Fruit fly (Drosophila melanogaster) S2 (cell line): ENCODE results near the gene CG14691.

Experiments
- CG8478 ChIP-seq: fragments of >200 bp; optimal IDR thresholded peaks from 2 replicates; lab custom pipeline; 2018
- CTCF ChIP-seq, 2 experiments: fragments of >200 bp; optimal IDR thresholded peaks; 2 replicates each; lab custom pipeline; 2018

Gene CG14691

DNA sequence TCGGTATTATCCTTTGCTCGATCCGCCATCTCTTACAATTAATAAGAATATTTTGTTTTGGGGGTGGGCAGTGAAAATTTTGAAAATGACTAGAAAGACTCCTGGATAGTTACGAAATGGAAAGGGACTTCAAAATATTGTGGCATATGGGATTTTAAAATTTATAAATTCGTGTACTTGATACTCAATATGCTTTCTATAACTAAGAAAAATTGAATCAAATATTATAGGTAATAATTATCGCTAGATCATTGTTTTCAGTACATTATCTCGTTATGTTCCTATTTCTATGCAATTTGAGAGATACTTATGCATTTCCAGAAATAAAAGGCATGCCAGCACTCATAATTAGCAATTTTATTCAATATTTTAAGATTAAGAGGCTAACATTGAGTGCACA lies at the start of gene CG14691:
CG14691 (minus strand) TSS at position 101 of the 400 bp plus-strand sequence.
- TF ChIP-seq CTCF (optimal IDR thresholded peaks at IDR 0.05; lab: Kevin White, UChicago): no peak
- TF ChIP-seq CG8478 (lab: Kevin White, UChicago): no peak

DNA sequence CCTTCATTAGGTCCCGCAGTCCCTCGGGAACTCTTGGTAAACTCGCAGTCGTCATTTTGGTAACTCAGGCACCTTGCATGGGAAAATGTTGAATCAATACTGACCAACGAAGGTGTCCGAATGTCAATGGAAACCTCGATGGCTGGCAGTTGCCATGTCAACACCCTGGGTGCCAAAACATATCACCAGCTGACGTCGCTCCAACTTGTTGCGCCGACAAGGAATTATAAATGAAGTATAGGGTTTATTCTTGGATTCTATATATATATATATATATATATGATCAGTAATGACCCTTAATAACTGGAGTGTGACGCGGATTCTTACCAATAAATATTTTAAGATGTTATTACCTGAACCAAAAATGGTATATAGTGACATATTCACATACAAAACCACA lies 48.4 kb upstream of the CG14691 start, which contains the start of gene CG14692:
CG14692 (minus strand) TSS at position 101 of the 400 bp plus-strand sequence.
- TF ChIP-seq CTCF (optimal IDR thresholded peaks at IDR 0.05; lab: Kevin White, UChicago) (no peak), CG8478 (lab: Kevin White, UChicago) (no peak)

DNA sequence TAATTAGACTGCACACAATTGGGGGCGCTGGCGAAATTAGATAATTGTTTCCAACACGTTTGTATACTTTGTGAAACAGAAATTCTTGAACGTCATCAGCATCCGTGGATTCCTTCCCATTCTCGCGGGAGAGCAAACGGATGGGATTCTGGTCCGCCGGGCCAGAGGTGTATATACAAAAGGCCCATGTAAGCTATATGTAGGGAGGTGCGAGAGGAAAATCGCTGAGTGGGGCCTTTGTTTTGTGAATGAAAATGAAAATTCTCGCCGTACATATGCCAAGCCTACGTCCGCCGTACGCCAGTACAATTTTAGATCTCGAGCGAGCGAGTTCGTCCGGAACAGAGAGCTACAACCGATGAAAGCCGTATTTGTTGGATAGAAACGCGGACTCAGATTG lies 37.2 kb upstream of the CG14691 start, which contains the start of gene CG14687:
CG14687 (plus strand) TSS at position 301 of the 400 bp plus-strand sequence.
- no peak for TF ChIP-seq CTCF (optimal IDR thresholded peaks at IDR 0.05; lab: Kevin White, UChicago)
- no peak for TF ChIP-seq CG8478 (lab: Kevin White, UChicago)

DNA sequence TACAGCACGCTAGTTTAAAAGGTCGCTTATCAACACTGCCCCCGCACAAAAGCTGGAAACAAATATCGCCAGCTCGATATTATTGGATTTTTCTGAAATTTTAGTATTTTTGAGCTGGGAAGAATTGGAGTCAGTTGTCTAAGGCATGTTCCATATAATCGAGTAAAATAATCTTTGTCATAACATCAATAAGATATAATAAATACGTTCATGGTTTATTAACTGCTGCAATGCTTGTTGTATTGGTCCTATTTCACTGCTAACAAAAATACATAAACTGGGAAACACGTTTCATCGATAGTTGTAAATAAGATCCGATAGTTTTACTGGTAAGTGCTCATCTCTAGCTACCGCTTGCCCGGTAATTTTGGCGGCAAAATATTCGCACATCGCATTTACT lies 32.8 kb upstream of the CG14691 start, which contains the start of the genes Art1 and Mcm5:
Art1 (minus strand) TSS at position 41 of the 400 bp plus-strand sequence.
Mcm5 (plus strand) TSS at position 339 of the 400 bp plus-strand sequence.
- TF ChIP-seq CG8478 (lab: Kevin White, UChicago): no peak
- no peak for TF ChIP-seq CTCF (optimal IDR thresholded peaks at IDR 0.05; lab: Kevin White, UChicago)

DNA sequence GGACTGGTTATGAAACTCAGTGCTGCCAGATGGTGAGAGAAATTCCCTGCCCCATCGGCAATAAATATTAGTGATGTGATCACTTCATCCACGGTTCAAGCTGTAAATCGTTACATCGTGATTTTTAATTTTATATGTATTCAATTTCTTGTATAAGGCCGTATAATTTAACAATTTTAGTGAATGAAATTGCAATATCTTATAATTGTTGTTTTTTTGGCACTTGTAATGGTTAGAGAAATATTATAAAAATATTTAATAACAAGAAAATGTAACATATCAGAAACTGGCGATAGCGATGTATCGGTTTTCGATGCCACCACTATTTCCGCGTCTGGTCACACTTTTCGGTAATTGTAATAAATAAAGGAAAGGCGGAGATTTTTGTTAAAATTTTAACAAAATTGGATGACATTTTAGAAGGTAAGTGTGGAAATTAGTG lies 28.6 kb upstream of the CG14691 start, which contains the start of the genes mRpL37 and Rbp1:
mRpL37 (minus strand) TSS at position 35 of the 442 bp plus-strand sequence.
Rbp1 (plus strand) TSS at position 326 of the 442 bp plus-strand sequence.
- no peak for TF ChIP-seq CG8478 (lab: Kevin White, UChicago)
- TF ChIP-seq CTCF (optimal IDR thresholded peaks at IDR 0.05; lab: Kevin White, UChicago): no peak

DNA sequence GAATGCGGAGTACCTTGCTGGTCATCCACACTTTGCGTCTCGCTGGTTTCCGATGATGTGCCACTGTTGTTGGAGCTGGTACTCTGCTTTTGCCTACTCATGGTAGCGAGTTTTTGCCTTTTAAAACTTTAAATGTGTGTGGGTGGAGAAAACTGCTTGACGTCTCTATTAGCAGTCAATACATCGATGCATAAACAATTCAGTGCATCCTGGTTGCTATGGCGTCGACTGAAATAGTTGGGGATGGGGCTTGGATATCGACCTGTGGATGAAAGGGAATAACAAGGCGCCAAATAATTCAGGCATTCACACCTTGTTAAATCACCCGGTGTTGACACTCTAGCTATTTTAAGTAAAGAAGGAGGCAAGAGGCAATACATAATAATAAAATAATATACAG lies 26.7 kb upstream of the CG14691 start, which contains the start of gene CG42633:
CG42633 (minus strand) TSS at position 101 of the 400 bp plus-strand sequence.
- no peak for TF ChIP-seq CTCF (optimal IDR thresholded peaks at IDR 0.05; lab: Kevin White, UChicago)
- TF ChIP-seq CG8478 (lab: Kevin White, UChicago): no peak

DNA sequence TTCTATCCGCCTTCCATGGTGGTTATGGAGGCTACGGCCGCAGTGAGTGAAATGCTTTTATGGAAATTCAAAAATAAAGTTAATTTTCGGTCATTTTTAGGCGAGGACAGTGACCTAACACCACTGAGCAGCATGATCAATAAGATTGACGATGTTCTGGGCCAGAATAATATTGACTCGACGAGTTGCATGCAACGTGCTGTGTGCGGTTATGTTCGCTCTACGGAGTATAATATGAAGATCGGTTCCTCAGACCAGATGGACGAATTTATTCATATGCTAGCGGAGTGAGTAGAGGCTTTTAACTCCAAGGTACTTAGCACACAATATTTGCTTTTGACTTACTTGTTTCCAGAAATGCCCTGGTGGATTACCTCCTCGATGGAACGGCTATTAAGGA lies 24.7 kb upstream of the CG14691 start:
- no peak for TF ChIP-seq CTCF (optimal IDR thresholded peaks at IDR 0.05; lab: Kevin White, UChicago)
- no peak for TF ChIP-seq CG8478 (lab: Kevin White, UChicago)

DNA sequence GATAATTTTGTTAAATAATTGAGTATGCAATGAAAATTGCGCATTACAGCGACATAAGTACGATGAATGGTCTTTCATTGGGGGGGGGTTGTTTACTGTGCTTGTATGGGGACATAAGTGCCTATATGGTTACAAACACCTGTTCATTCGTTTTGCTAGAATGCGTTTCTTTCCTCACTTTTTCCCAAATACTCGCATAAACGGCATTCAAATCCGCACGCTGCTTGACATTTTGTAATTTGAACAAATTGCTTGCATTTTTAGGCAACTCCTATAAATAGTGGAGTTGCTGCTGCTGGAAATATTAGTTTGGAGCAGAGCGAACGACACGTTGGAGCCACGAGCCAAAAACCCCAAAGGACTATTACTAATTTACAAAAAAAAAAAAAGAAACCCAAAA lies 23.8 kb upstream of the CG14691 start, which contains the start of gene Desi:
Desi (plus strand) TSS at position 301 of the 400 bp plus-strand sequence.
- TF ChIP-seq CTCF (optimal IDR thresholded peaks at IDR 0.05; lab: Kevin White, UChicago) (no peak), CG8478 (lab: Kevin White, UChicago) (no peak)

DNA sequence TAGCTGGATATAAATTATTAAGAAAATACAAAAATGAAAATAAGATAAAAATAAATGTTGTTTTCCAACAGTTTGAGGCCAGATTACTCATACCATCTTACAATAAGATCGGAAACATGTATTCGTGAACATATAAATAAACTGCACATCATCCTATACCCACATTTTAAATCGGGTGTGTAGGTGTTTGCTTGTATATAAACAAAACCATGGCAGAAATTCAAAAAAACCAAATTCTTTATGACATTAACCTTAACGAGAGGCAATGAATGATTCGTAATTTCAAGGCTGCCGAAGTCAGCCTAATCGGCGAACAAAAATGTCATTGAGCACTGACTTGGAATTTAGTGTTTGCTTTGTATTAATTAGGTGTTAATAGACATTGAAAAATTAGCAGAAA lies 22.7 kb upstream of the CG14691 start:
- TF ChIP-seq CTCF (optimal IDR thresholded peaks at IDR 0.05; lab: Kevin White, UChicago): no peak
- no peak for TF ChIP-seq CG8478 (lab: Kevin White, UChicago)

DNA sequence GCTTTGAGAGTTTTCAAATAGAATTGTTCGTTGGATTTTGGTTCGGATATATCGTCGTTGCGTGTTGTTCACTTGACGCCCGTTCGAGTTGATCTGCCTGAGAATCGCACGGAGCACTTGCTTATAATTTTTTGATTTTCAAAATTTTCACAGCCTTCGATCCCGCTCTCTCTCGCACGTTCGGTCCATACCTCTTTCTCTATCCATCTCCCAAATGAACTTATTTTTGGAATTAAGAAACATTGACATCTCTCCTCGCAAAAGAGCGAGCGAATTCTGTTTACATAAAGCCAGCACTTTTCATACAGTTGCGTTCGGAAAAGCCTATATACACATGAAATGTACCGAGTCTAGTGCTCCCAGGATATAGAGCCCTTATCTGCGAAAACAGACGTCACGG lies 21.8 kb upstream of the CG14691 start, which contains the start of the genes CG45076, CG45078 and fau:
CG45076 (minus strand) TSS at position 101 of the 400 bp plus-strand sequence.
CG45078 (minus strand) TSS at position 101 of the 400 bp plus-strand sequence.
fau (minus strand) TSS at position 101 of the 400 bp plus-strand sequence.
- TF ChIP-seq CG8478 (lab: Kevin White, UChicago) (no peak), CTCF (optimal IDR thresholded peaks at IDR 0.05; lab: Kevin White, UChicago) (no peak)

DNA sequence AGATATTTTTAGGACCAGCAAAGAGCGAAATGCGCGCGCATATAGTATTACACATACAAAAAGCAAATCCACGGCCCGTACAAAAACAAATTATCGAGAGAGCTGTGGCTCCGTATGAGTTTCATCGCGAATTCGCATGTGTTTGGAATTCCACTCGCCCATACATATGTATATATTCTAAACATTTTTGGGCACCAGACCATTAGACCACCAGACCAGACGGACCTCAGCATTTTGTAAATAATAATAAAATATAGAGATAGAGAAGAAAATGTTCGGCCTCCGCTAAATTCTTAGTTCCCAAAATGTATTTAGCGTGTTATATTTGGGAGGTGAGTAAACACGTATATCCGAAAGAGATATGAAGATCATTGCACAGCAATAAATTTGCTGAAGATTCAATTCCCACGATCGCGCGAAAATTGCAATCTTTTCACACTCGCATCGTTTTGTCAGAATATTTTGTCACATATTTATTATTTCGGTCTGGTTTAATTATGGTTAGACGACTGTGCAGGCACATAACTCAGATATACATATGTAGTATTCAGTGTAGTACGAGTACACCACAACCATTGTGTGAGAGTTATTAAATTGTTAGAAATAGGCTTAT lies 20.7 kb upstream of the CG14691 start:
- TF ChIP-seq CTCF (optimal IDR thresholded peaks at IDR 0.05; lab: Kevin White, UChicago) (no peak), CG8478 (lab: Kevin White, UChicago) (no peak)

DNA sequence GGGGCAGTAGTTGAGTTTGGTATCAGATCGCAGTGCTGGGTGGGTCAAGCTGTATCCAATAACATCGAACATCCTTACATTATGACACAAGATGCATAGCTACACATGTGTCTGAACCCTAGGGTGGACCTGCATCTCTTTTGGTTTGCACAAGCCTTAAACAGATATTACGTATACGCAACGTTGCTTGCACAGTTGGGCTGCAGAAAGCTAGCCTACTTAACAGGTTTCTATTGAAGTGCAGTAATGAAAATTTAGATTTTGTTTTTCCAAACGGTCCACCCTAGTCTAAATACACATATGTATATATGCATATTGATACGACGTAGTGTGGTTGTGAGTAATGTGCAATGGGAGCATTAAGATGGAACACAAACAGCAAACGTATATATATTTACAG lies 19.8 kb upstream of the CG14691 start:
- TF ChIP-seq CTCF (optimal IDR thresholded peaks at IDR 0.05; lab: Kevin White, UChicago): no peak
- TF ChIP-seq CG8478 (lab: Kevin White, UChicago): no peak

DNA sequence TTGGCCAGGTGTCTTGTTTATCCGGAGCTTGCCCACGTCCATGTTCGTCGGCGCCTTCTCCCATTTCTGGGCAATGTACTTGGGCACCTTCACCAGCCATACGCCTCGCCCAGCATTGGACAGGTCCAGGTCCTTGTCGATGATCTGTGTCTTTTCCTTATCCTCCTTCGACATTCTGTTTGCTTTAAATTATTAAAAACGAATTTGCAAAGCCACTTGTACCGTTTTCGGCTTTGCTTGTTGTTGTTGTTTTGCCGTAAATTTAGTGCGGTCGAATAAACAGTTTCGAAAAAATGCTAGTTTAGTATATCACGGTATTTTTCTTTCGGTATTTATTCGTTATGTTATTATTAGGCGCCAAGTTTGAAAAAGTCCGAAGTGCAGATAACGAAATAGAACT lies 12.1 kb upstream of the CG14691 start, which contains the start of gene TfIIFbeta:
TfIIFbeta (minus strand) TSS at position 279 of the 400 bp plus-strand sequence.
- TF ChIP-seq CG8478 (lab: Kevin White, UChicago) (no peak), CTCF (optimal IDR thresholded peaks at IDR 0.05; lab: Kevin White, UChicago) (no peak)

DNA sequence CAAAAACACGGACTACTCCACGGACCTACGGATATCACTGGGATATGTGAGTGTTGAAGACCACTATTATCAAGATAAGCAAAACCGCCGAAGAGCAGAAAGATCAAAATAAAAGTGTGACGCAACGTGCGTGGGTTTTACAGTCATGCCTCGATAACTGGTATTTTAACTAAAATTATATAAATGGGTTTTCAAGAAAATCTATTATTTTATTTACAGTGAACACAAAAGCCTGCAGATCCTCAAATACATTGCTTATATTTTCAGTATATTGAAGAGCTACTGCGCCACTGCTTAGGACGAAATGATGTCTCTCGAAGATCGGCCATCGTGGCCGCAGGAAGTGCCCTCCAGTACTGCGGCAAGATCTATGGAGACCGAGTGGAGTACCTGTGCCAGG lies 6.5 kb upstream of the CG14691 start:
- no peak for TF ChIP-seq CG8478 (lab: Kevin White, UChicago)
- TF ChIP-seq CTCF (optimal IDR thresholded peaks at IDR 0.05; lab: Kevin White, UChicago): no peak
